Fruit fly (Drosophila melanogaster) Kc167 (cell line): ENCODE results near the gene Fancl.

Source experiments
- Myc ChIP-seq: fragments of >200 bp; optimal IDR thresholded peaks from 2 replicates; lab custom pipeline; 2017; ENCODE audit warnings: missing external identifiers
- h ChIP-seq: fragments of >200 bp; optimal IDR thresholded peaks from 3 replicates; lab custom pipeline; 2018; ENCODE audit warnings: missing external identifiers
- insv ChIP-seq: fragments of >200 bp; optimal IDR thresholded peaks from 3 replicates; lab custom pipeline; 2018; ENCODE audit warnings: missing external identifiers
- psq ChIP-seq: fragments of >200 bp; optimal IDR thresholded peaks from 2 replicates; lab custom pipeline; 2017; ENCODE audit warnings: missing external identifiers
- ttk ChIP-seq: sonication (Bioruptor generic); optimal IDR thresholded peaks from 2 replicates; lab custom pipeline; 2017; ENCODE audit warnings: missing external identifiers

dm6 chr3R:10039188-10039587, 13.5 kb downstream of the Fancl start:
- no peak for TF ChIP-seq ttk (lab: Kevin White, UChicago)
- TF ChIP-seq insv (lab: Kevin White, UChicago) = no peak
- TF ChIP-seq psq (lab: Kevin White, UChicago) = no peak
- no peak for TF ChIP-seq Myc (lab: Kevin White, UChicago)
- TF ChIP-seq h (lab: Kevin White, UChicago) = no peak
